Worm (Caenorhabditis elegans) whole organism, L4 larva: ENCODE measurements around the gene xtr-2.
A peak's percentile ranks its signal among the peaks of the same experiment; 100 is the strongest.

Experiments used
- F26F4.8 ChIP-seq: fragments of 200-800 bp; sonication (Bioruptor generic); conservative IDR thresholded peaks from 2 replicates; pipeline ENCODE4 v1.3.6; 2022; ENCODE audit warnings: missing genetic modification characterization, missing compliant biosample characterization
- F37D6.2 ChIP-seq: sonication (generic microtip); optimal IDR thresholded peaks from 2 replicates; lab custom pipeline; 2016; ENCODE audit warnings: mild to moderate bottlenecking, missing genetic modification characterization, missing compliant biosample characterization
- F49E8.2 ChIP-seq: sonication (generic microtip); optimal IDR thresholded peaks from 2 replicates; lab custom pipeline; 2016; ENCODE audit warnings: missing compliant biosample characterization, mild to moderate bottlenecking, missing genetic modification characterization, borderline replicate concordance
- T26A8.4 ChIP-seq: fragments of 200-800 bp; sonication (Bioruptor generic); IDR thresholded peaks from 2 replicates; pipeline ENCODE4 v1.3.6; 2022; ENCODE audit warnings: missing genetic modification characterization, missing compliant biosample characterization
- Y5F2A.4 ChIP-seq: fragments of 200-800 bp; sonication (Bioruptor generic); optimal IDR thresholded peaks from 2 replicates; lab custom pipeline; 2018; ENCODE audit warnings: mild to moderate bottlenecking, missing genetic modification characterization, missing compliant biosample characterization
- aha-1 ChIP-seq: fragments of 150-350 bp; peaks from one replicate; lab custom pipeline; 2014; ENCODE audit warnings: missing biosample characterization, missing genetic modification characterization
- arid-1 ChIP-seq: fragments of 200-800 bp; sonication (Bioruptor generic); conservative IDR thresholded peaks from 2 replicates; pipeline ENCODE4 v1.3.6; 2022; ENCODE audit warnings: missing genetic modification reagents, missing genetic modification characterization, missing compliant biosample characterization
- ceh-20 ChIP-seq: fragments of 200-800 bp; sonication (Bioruptor generic); IDR thresholded peaks from 2 replicates; pipeline ENCODE4 v1.3.6; 2022; ENCODE audit warnings: missing genetic modification reagents, missing genetic modification characterization, missing compliant biosample characterization
- ceh-44 ChIP-seq: fragments of 200-800 bp; sonication (Bioruptor generic); IDR thresholded peaks from 2 replicates; pipeline ENCODE4 v1.3.6; 2022; ENCODE audit warnings: missing genetic modification reagents, missing genetic modification characterization, missing compliant biosample characterization
- cey-2 ChIP-seq: sonication (generic microtip); optimal IDR thresholded peaks from 3 replicates; lab custom pipeline; 2017; ENCODE audit warnings: missing genetic modification characterization, mild to moderate bottlenecking, missing compliant biosample characterization, antibody characterized with exemption, borderline replicate concordance; ENCODE audit not compliant: insufficient read depth
- daf-19 ChIP-seq: fragments of 200-800 bp; sonication (Bioruptor generic); conservative IDR thresholded peaks from 2 replicates; pipeline ENCODE4 v1.3.6; 2022; ENCODE audit warnings: missing genetic modification characterization, missing compliant biosample characterization
- duxl-1 ChIP-seq: sonication (generic microtip); optimal IDR thresholded peaks from 2 replicates; lab custom pipeline; 2016; ENCODE audit warnings: mild to moderate bottlenecking, missing genetic modification characterization, moderate library complexity, missing compliant biosample characterization; ENCODE audit not compliant: poor library complexity
- dve-1 ChIP-seq: sonication (generic microtip); optimal IDR thresholded peaks from 2 replicates; lab custom pipeline; 2017; ENCODE audit warnings: antibody characterized with exemption, mild to moderate bottlenecking, missing genetic modification characterization, missing compliant biosample characterization; ENCODE audit not compliant: insufficient read depth
- egl-43 ChIP-seq: fragments of 200-800 bp; sonication (Bioruptor generic); IDR thresholded peaks from 2 replicates; pipeline ENCODE4 v1.3.6; 2022; ENCODE audit warnings: missing genetic modification reagents, missing genetic modification characterization, missing compliant biosample characterization
- hif-1 ChIP-seq, 2 experiments: sonication (generic microtip); optimal IDR thresholded peaks; 2 replicates each; lab custom pipeline; 2016 to 2017; ENCODE audit warnings: missing compliant biosample characterization in 2 of 2, missing genetic modification characterization in 2 of 2, missing genetic modification reagents in 2 of 2, missing genotype in 2 of 2, mild to moderate bottlenecking in 1 of 2
- jun-1 ChIP-seq: fragments of 150-350 bp; optimal IDR thresholded peaks from 2 replicates; lab custom pipeline; 2014; ENCODE audit warnings: missing biosample characterization, missing genetic modification reagents, missing genetic modification characterization
- lim-7 ChIP-seq: fragments of 200-800 bp; sonication (Bioruptor generic); IDR thresholded peaks from 2 replicates; pipeline ENCODE4 v1.3.6; 2022; ENCODE audit warnings: missing genetic modification characterization, missing compliant biosample characterization
- lin-15B ChIP-seq: fragments of 150-350 bp; sonication (generic microtip); optimal IDR thresholded peaks from 3 replicates; lab custom pipeline; 2014; ENCODE audit warnings: missing biosample characterization, missing genetic modification characterization
- lin-38 ChIP-seq: fragments of 200-800 bp; sonication (Bioruptor generic); IDR thresholded peaks from 2 replicates; pipeline ENCODE4 v1.3.6; 2022; ENCODE audit warnings: missing genetic modification reagents, missing genetic modification characterization, missing compliant biosample characterization
- madf-9 ChIP-seq: fragments of 200-800 bp; sonication (Bioruptor generic); conservative IDR thresholded peaks from 2 replicates; pipeline ENCODE4 v1.3.6; 2022; ENCODE audit warnings: missing genetic modification reagents, missing genetic modification characterization, missing compliant biosample characterization
- mdl-1 ChIP-seq, 2 experiments: fragments of 150-350 bp in 1 of 2; sonication (generic microtip) in 1 of 2; optimal IDR thresholded peaks; 2 replicates each; lab custom pipeline; 2014 to 2017; ENCODE audit warnings: missing biosample characterization in 2 of 2, missing genetic modification characterization in 2 of 2
- mdt-29 ChIP-seq: fragments of 200-800 bp; sonication (Bioruptor generic); IDR thresholded peaks from 2 replicates; pipeline ENCODE4 v1.3.6; 2022; ENCODE audit warnings: missing genetic modification reagents, missing genetic modification characterization, missing compliant biosample characterization
- mxl-3 ChIP-seq: fragments of 200-800 bp; sonication (Bioruptor generic); optimal IDR thresholded peaks from 2 replicates; lab custom pipeline; 2018; ENCODE audit warnings: mild to moderate bottlenecking, missing genetic modification characterization, missing compliant biosample characterization
- nhr-11 ChIP-seq: fragments of 150-350 bp; optimal IDR thresholded peaks from 2 replicates; lab custom pipeline; 2014; ENCODE audit warnings: missing biosample characterization, missing genetic modification characterization
- nhr-111 ChIP-seq: fragments of 200-800 bp; sonication (Bioruptor generic); optimal IDR thresholded peaks from 2 replicates; lab custom pipeline; 2018; ENCODE audit warnings: mild to moderate bottlenecking, missing genetic modification characterization, missing compliant biosample characterization
- nhr-41 ChIP-seq: fragments of 200-800 bp; sonication (Bioruptor generic); IDR thresholded peaks from 2 replicates; pipeline ENCODE4 v1.3.6; 2022; ENCODE audit warnings: missing genetic modification reagents, missing genetic modification characterization, missing compliant biosample characterization
- nhr-48 ChIP-seq: sonication (generic microtip); optimal IDR thresholded peaks from 2 replicates; lab custom pipeline; 2016; ENCODE audit warnings: mild to moderate bottlenecking, missing genetic modification characterization, missing compliant biosample characterization
- pha-4 ChIP-seq, 2 experiments: fragments of 150-350 bp in 1 of 2; fragments of 200-800 bp in 1 of 2; sonication (Bioruptor generic) in 1 of 2; IDR thresholded peaks in 1 of 2; optimal IDR thresholded peaks in 1 of 2; 2 replicates each; pipeline versions ENCODE4 v1.3.6 to Lab custom; 2014 to 2022; ENCODE audit warnings: missing genetic modification characterization in 2 of 2, missing genetic modification reagents in 2 of 2, missing biosample characterization in 1 of 2, missing compliant biosample characterization in 1 of 2
- php-3 ChIP-seq: fragments of 200-800 bp; sonication (Bioruptor generic); IDR thresholded peaks from 2 replicates; pipeline ENCODE4 v1.3.6; 2022; ENCODE audit warnings: missing genetic modification reagents, missing genetic modification characterization, missing compliant biosample characterization
- saeg-2 ChIP-seq: fragments of 200-800 bp; sonication (Bioruptor generic); IDR thresholded peaks from 2 replicates; pipeline ENCODE4 v1.3.6; 2022; ENCODE audit warnings: missing genetic modification reagents, missing genetic modification characterization, missing compliant biosample characterization
- sdz-12 ChIP-seq: fragments of 200-800 bp; sonication (Bioruptor generic); optimal IDR thresholded peaks from 2 replicates; lab custom pipeline; 2018; ENCODE audit warnings: mild to moderate bottlenecking, missing genetic modification characterization, missing compliant biosample characterization
- snpc-1.2 ChIP-seq: fragments of 200-800 bp; sonication (Bioruptor generic); IDR thresholded peaks from 2 replicates; pipeline ENCODE4 v1.3.6; 2022; ENCODE audit warnings: missing genetic modification reagents, missing genetic modification characterization, missing compliant biosample characterization
- snpc-4 ChIP-seq: fragments of 150-350 bp; optimal IDR thresholded peaks from 2 replicates; lab custom pipeline; 2014; ENCODE audit warnings: missing biosample characterization, missing genetic modification characterization
- spr-1 ChIP-seq: sonication (generic microtip); optimal IDR thresholded peaks from 2 replicates; lab custom pipeline; 2016; ENCODE audit warnings: mild to moderate bottlenecking, missing genetic modification characterization, missing compliant biosample characterization
- tag-97 ChIP-seq: fragments of 200-800 bp; sonication (Bioruptor generic); IDR thresholded peaks from 2 replicates; pipeline ENCODE4 v1.3.6; 2022; ENCODE audit warnings: missing genetic modification characterization, missing compliant biosample characterization
- tra-1 ChIP-seq: fragments of 200-800 bp; sonication (Bioruptor generic); IDR thresholded peaks from 2 replicates; pipeline ENCODE4 v1.3.6; 2022; ENCODE audit warnings: missing genetic modification reagents, missing genetic modification characterization, missing compliant biosample characterization
- unc-130 ChIP-seq: sonication (generic microtip); optimal IDR thresholded peaks from 2 replicates; lab custom pipeline; 2016; ENCODE audit warnings: missing genetic modification reagents, missing genetic modification characterization, missing compliant biosample characterization
- unc-39 ChIP-seq: sonication (generic microtip); optimal IDR thresholded peaks from 2 replicates; lab custom pipeline; 2017; ENCODE audit warnings: missing biosample characterization, missing genetic modification characterization
- unc-62 ChIP-seq, 3 experiments: fragments of 150-350 bp in 1 of 3; sonication (generic microtip); optimal IDR thresholded peaks in 2 of 3; peaks in 1 of 3; 1 replicate in 1 of 3; 2 replicates in 2 of 3; lab custom pipeline; 2014 to 2017; ENCODE audit warnings: missing biosample characterization in 3 of 3, missing genetic modification characterization in 3 of 3, missing genetic modification reagents in 3 of 3, missing genotype in 1 of 3
- vab-7 ChIP-seq: fragments of 200-800 bp; sonication (Bioruptor generic); IDR thresholded peaks from 2 replicates; pipeline ENCODE4 v1.3.6; 2022; ENCODE audit warnings: missing genetic modification reagents, missing genetic modification characterization, missing compliant biosample characterization
- zfp-3 ChIP-seq: fragments of 200-800 bp; sonication (Bioruptor generic); conservative IDR thresholded peaks from 2 replicates; pipeline ENCODE4 v1.3.6; 2022; ENCODE audit warnings: missing genetic modification reagents, missing genetic modification characterization, missing compliant biosample characterization
- zip-2 ChIP-seq: fragments of 150-350 bp; optimal IDR thresholded peaks from 2 replicates; lab custom pipeline; 2014; ENCODE audit warnings: missing biosample characterization, missing genetic modification characterization
- ztf-11 ChIP-seq: fragments of 150-350 bp; optimal IDR thresholded peaks from 2 replicates; lab custom pipeline; 2014; ENCODE audit warnings: missing biosample characterization, missing genetic modification characterization
- ztf-7 ChIP-seq: fragments of 150-350 bp; optimal IDR thresholded peaks from 2 replicates; lab custom pipeline; 2014; ENCODE audit warnings: missing biosample characterization, missing genetic modification characterization

The xtr-2 gene

ce11 chrX:12282911-12283310 lies 32.5 kb upstream of the xtr-2 start, which contains the start of gene C04B4.2:
TSS of gene C04B4.2 (plus strand) at chrX:12283281.
- TF ChIP-seq php-3 (GFP tag; lab: Robert Waterston, UW) (no peak), sdz-12 (no peak), lin-15B (tag; lab: Kevin White, UChicago) (no peak), ceh-20 (no peak), zfp-3 (GFP tag; lab: Robert Waterston, UW) (no peak), F26F4.8 (GFP tag; lab: Robert Waterston, UW) (no peak), pha-4 (GFP tag; IDR thresholded peaks at IDR 0.05; lab: Robert Waterston, UW) (no peak), pha-4 (tag; optimal IDR thresholded peaks at IDR 0.05; lab: Kevin White, UChicago) (no peak), ceh-44 (GFP tag; lab: Robert Waterston, UW) (no peak), F37D6.2 (tag; lab: Kevin White, UChicago) (no peak), snpc-1.2 (no peak), unc-39 (no peak), lim-7 (GFP tag; lab: Robert Waterston, UW) (no peak), unc-130 (GFP tag; lab: Kevin White, UChicago) (no peak), ztf-7 (tag; lab: Kevin White, UChicago) (no peak), daf-19 (GFP tag; lab: Robert Waterston, UW) (no peak), jun-1 (tag; lab: Kevin White, UChicago) (no peak)

ce11 chrX:12284161-12284560 lies 31.2 kb upstream of the xtr-2 start:
- TF ChIP-seq ztf-11 (no peak), unc-62 (GFP tag; optimal IDR thresholded peaks at IDR 0.05 in 1 of 2; lab: Kevin White, UChicago) (peak in 1 of 2 experiments; percentile 91), unc-62 (tag; optimal IDR thresholded peaks at IDR 0.05; lab: Kevin White, UChicago) (no peak), tag-97 (GFP tag; lab: Robert Waterston, UW) (no peak), aha-1 (tag; lab: Kevin White, UChicago) (peak; percentile 63), spr-1 (no peak), ztf-7 (tag; lab: Kevin White, UChicago) (no peak), egl-43 (GFP tag; lab: Robert Waterston, UW) (no peak), duxl-1 (no peak), zfp-3 (GFP tag; lab: Robert Waterston, UW) (no peak), hif-1 (tag; optimal IDR thresholded peaks at IDR 0.05; lab: Kevin White, UChicago) (no peak)

ce11 chrX:12285496-12285895 lies 29.9 kb upstream of the xtr-2 start, which contains the start of gene lips-2:
TSS of gene lips-2 (plus strand) at chrX:12285796.
- TF ChIP-seq mdl-1 (tag; optimal IDR thresholded peaks at IDR 0.05; lab: Kevin White, UChicago) (no peak), ztf-7 (tag; lab: Kevin White, UChicago) (no peak), nhr-48 (tag; lab: Kevin White, UChicago) (no peak), cey-2 (tag; lab: Kevin White, UChicago) (no peak), arid-1 (GFP tag; lab: Robert Waterston, UW) (no peak), zip-2 (tag; lab: Kevin White, UChicago) (no peak), Y5F2A.4 (GFP tag; lab: Kevin White, UChicago) (no peak), zfp-3 (GFP tag; lab: Robert Waterston, UW) (no peak), ceh-44 (GFP tag; lab: Robert Waterston, UW) (no peak), mxl-3 (GFP tag; lab: Kevin White, UChicago) (no peak), nhr-111 (GFP tag; lab: Kevin White, UChicago) (no peak), T26A8.4 (GFP tag; lab: Robert Waterston, UW) (no peak)

- no peak for TF ChIP-seq snpc-4 (tag; lab: Kevin White, UChicago)
- TF ChIP-seq vab-7: no peak
- TF ChIP-seq arid-1 (GFP tag; lab: Robert Waterston, UW): no peak
- TF ChIP-seq lin-15B (tag; lab: Kevin White, UChicago): no peak
- no peak for TF ChIP-seq dve-1 (tag; lab: Kevin White, UChicago)
- TF ChIP-seq F49E8.2 (tag; lab: Kevin White, UChicago): no peak
- no peak for TF ChIP-seq ceh-20
- no peak for TF ChIP-seq zfp-3 (GFP tag; lab: Robert Waterston, UW)
- TF ChIP-seq jun-1 (tag; lab: Kevin White, UChicago): no peak
- TF ChIP-seq nhr-41 (GFP tag; lab: Robert Waterston, UW): no peak
- TF ChIP-seq lin-38 (GFP tag; lab: Robert Waterston, UW): no peak
- TF ChIP-seq tra-1: no peak
- no peak for TF ChIP-seq saeg-2 (GFP tag; lab: Robert Waterston, UW)
- TF ChIP-seq nhr-11 (tag; lab: Kevin White, UChicago): no peak
- no peak for TF ChIP-seq madf-9
- TF ChIP-seq mdt-29: no peak
These were observed 27.1 kb upstream of the xtr-2 start, which contains the start of gene C04B4.5 for ce11 chrX:12288254-12288653. TSS of gene C04B4.5 (minus strand) at chrX:12288354.
